Worm (Caenorhabditis elegans) whole organism, L1 larva: Measurements from ENCODE around the gene nhr-154.

Experiments
- ces-1 ChIP-seq: fragments of 150-350 bp; optimal IDR thresholded peaks from 2 replicates; lab custom pipeline; 2014; ENCODE audit warnings: missing biosample characterization, missing genetic modification reagents, missing genetic modification characterization
- fkh-8 ChIP-seq: sonication (generic microtip); optimal IDR thresholded peaks from 2 replicates; lab custom pipeline; 2016; ENCODE audit warnings: mild to moderate bottlenecking, missing genetic modification characterization, missing compliant biosample characterization
- lin-13 ChIP-seq: fragments of 150-350 bp; optimal IDR thresholded peaks from 2 replicates; lab custom pipeline; 2014; ENCODE audit warnings: missing biosample characterization, missing genetic modification reagents, missing genetic modification characterization
- lin-35 ChIP-seq, 2 experiments: fragments of 150-350 bp; optimal IDR thresholded peaks; 2 replicates each; lab custom pipeline; 2014; ENCODE audit warnings: missing biosample characterization in 2 of 2, missing genetic modification characterization in 2 of 2, missing genetic modification reagents in 2 of 2
- lin-39 ChIP-seq: fragments of 150-350 bp; optimal IDR thresholded peaks from 2 replicates; lab custom pipeline; 2014; ENCODE audit warnings: missing biosample characterization, missing genetic modification reagents, missing genetic modification characterization
- nhr-11 ChIP-seq: fragments of 150-350 bp; optimal IDR thresholded peaks from 2 replicates; lab custom pipeline; 2014; ENCODE audit warnings: missing biosample characterization, missing genetic modification characterization
- nhr-237 ChIP-seq: fragments of 150-350 bp; optimal IDR thresholded peaks from 2 replicates; lab custom pipeline; 2014; ENCODE audit warnings: missing biosample characterization, missing genetic modification characterization
- snpc-4 ChIP-seq: fragments of 150-350 bp; optimal IDR thresholded peaks from 2 replicates; lab custom pipeline; 2014; ENCODE audit warnings: missing biosample characterization, missing genetic modification characterization
- sup-37 ChIP-seq: fragments of 200-800 bp; sonication (Bioruptor generic); optimal IDR thresholded peaks from 2 replicates; lab custom pipeline; 2018; ENCODE audit warnings: mild to moderate bottlenecking, missing genetic modification characterization, missing compliant biosample characterization
- tlp-1 ChIP-seq: fragments of 150-350 bp; optimal IDR thresholded peaks from 2 replicates; lab custom pipeline; 2014; ENCODE audit warnings: missing biosample characterization, missing genetic modification characterization

DNA sequence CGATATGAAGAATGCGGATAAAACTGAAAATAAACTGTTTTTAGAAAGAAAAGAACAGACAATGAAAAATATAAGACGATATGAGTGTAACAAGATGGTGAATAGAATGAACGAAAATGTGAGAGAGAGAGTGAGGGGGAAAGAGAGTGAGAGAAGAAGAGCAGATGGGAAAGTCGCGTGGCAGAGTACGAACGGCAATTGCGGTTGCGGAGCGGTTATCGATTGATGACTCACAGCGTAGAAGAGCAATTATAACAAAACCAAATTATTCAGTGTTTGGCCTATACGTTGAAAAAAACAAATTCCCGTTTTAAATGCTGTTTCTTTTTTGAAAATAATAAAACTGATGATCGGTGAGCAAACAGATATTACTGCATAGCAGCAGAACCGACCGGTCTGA is 35.7 kb upstream of the nhr-154 start, which contains the start of gene pqn-53:
- no peak for TF ChIP-seq sup-37
- TF ChIP-seq nhr-237 (tag; lab: Kevin White, UChicago) = no peak
- no peak for TF ChIP-seq ces-1 (GFP tag; lab: Kevin White, UChicago)
- no peak for TF ChIP-seq snpc-4 (tag; lab: Kevin White, UChicago)
- no peak for TF ChIP-seq fkh-8
- TF ChIP-seq lin-35 (GFP tag; optimal IDR thresholded peaks at IDR 0.05; lab: Kevin White, UChicago) = no peak
- TF ChIP-seq nhr-11 (tag; lab: Kevin White, UChicago) = no peak
- no peak for TF ChIP-seq lin-13 (GFP tag; lab: Kevin White, UChicago)
- no peak for TF ChIP-seq lin-39
- TF ChIP-seq tlp-1 (tag; lab: Kevin White, UChicago) = no peak
